Worm (Caenorhabditis elegans) whole organism, young adult: Measurements from ENCODE around the gene lhfp-4.

Source experiments
- B0019.2 ChIP-seq: fragments of 200-800 bp; sonication (Bioruptor generic); conservative IDR thresholded peaks from 2 replicates; pipeline ENCODE4 v1.3.6; 2022; ENCODE audit warnings: missing genetic modification reagents, missing genetic modification characterization, missing compliant biosample characterization
- F33H1.4 ChIP-seq: fragments of 200-800 bp; sonication (Bioruptor generic); IDR thresholded peaks from 2 replicates; pipeline ENCODE4 v1.3.6; 2022; ENCODE audit warnings: missing genetic modification reagents, missing genetic modification characterization, missing compliant biosample characterization
- F52B5.7 ChIP-seq: sonication (generic microtip); optimal IDR thresholded peaks from 2 replicates; lab custom pipeline; 2016; ENCODE audit warnings: mild to moderate bottlenecking, missing genetic modification characterization, missing compliant biosample characterization
- F57C9.4 ChIP-seq: sonication (generic microtip); optimal IDR thresholded peaks from 2 replicates; lab custom pipeline; 2017; ENCODE audit warnings: mild to moderate bottlenecking, missing genetic modification characterization, missing compliant biosample characterization
- K11D2.4 ChIP-seq: fragments of 200-800 bp; sonication (Bioruptor generic); IDR thresholded peaks from 2 replicates; pipeline ENCODE4 v1.3.6; 2022; ENCODE audit warnings: missing genetic modification reagents, missing genetic modification characterization, missing compliant biosample characterization
- T07F8.4 ChIP-seq: sonication (generic microtip); optimal IDR thresholded peaks from 2 replicates; lab custom pipeline; 2016; ENCODE audit warnings: mild to moderate bottlenecking, missing genetic modification characterization, moderate library complexity, missing compliant biosample characterization
- Y53G8AR.9 ChIP-seq: fragments of 200-800 bp; sonication (Bioruptor generic); conservative IDR thresholded peaks from 2 replicates; pipeline ENCODE4 v1.3.6; 2022; ENCODE audit warnings: missing genetic modification reagents, missing genetic modification characterization, missing compliant biosample characterization
- akir-1 ChIP-seq: fragments of 200-800 bp; sonication (Bioruptor generic); optimal IDR thresholded peaks from 2 replicates; lab custom pipeline; 2018; ENCODE audit warnings: mild to moderate bottlenecking, missing genetic modification characterization, moderate library complexity, missing compliant biosample characterization
- ama-1 ChIP-seq, 3 experiments: fragments of 150-350 bp in 1 of 3; sonication (generic microtip) in 2 of 3; optimal IDR thresholded peaks; 2 replicates each; lab custom pipeline; 2014 to 2018; ENCODE audit warnings: missing biosample characterization in 2 of 3, missing genetic modification characterization in 2 of 3, missing genetic modification reagents in 2 of 3
- aptf-3 ChIP-seq: fragments of 200-800 bp; sonication (Bioruptor generic); IDR thresholded peaks from 2 replicates; pipeline ENCODE4 v1.3.6; 2022; ENCODE audit warnings: missing genetic modification characterization, missing compliant biosample characterization
- attf-5 ChIP-seq: fragments of 200-800 bp; sonication (Bioruptor generic); optimal IDR thresholded peaks from 2 replicates; lab custom pipeline; 2018; ENCODE audit warnings: mild to moderate bottlenecking, missing genetic modification characterization, missing compliant biosample characterization
- bed-1 ChIP-seq: fragments of 200-800 bp; sonication (Bioruptor generic); IDR thresholded peaks from 2 replicates; pipeline ENCODE4 v1.3.6; 2022; ENCODE audit warnings: missing genetic modification reagents, missing genetic modification characterization, missing compliant biosample characterization
- ccch-3 ChIP-seq: fragments of 200-800 bp; sonication (Bioruptor generic); optimal IDR thresholded peaks from 2 replicates; lab custom pipeline; 2018; ENCODE audit warnings: mild to moderate bottlenecking, missing genetic modification characterization, missing compliant biosample characterization
- cebp-1 ChIP-seq, 2 experiments: fragments of 200-800 bp in 1 of 2; sonication (Bioruptor generic) in 1 of 2; sonication (generic microtip) in 1 of 2; IDR thresholded peaks in 1 of 2; optimal IDR thresholded peaks in 1 of 2; 2 replicates each; pipeline versions ENCODE4 v1.3.6 to Lab custom; 2017 to 2022; ENCODE audit warnings: missing compliant biosample characterization in 2 of 2, missing genetic modification characterization in 2 of 2, mild to moderate bottlenecking in 1 of 2, missing genetic modification reagents in 1 of 2, moderate library complexity in 1 of 2
- ceh-58 ChIP-seq: fragments of 200-800 bp; sonication (Bioruptor generic); IDR thresholded peaks from 2 replicates; pipeline ENCODE4 v1.3.6; 2022; ENCODE audit warnings: missing genetic modification characterization, missing compliant biosample characterization
- chd-7 ChIP-seq: sonication (generic microtip); optimal IDR thresholded peaks from 2 replicates; lab custom pipeline; 2016; ENCODE audit warnings: mild to moderate bottlenecking, missing genetic modification characterization, moderate library complexity, missing compliant biosample characterization
- die-1 ChIP-seq: sonication (generic microtip); optimal IDR thresholded peaks from 2 replicates; lab custom pipeline; 2016; ENCODE audit warnings: missing genotype, mild to moderate bottlenecking, missing genetic modification characterization, missing compliant biosample characterization
- dox-1 ChIP-seq: fragments of 200-800 bp; sonication (Bioruptor generic); IDR thresholded peaks from 2 replicates; pipeline ENCODE4 v1.3.6; 2022; ENCODE audit warnings: missing genetic modification reagents, missing genetic modification characterization, missing compliant biosample characterization
- dpl-1 ChIP-seq: fragments of 150-350 bp; optimal IDR thresholded peaks from 2 replicates; lab custom pipeline; 2014; ENCODE audit warnings: missing biosample characterization, missing genetic modification reagents, missing genetic modification characterization
- egl-18 ChIP-seq: fragments of 200-800 bp; sonication (Bioruptor generic); IDR thresholded peaks from 2 replicates; pipeline ENCODE4 v1.3.6; 2022; ENCODE audit warnings: missing genetic modification reagents, missing genetic modification characterization, missing compliant biosample characterization
- egrh-3 ChIP-seq: fragments of 200-800 bp; sonication (Bioruptor generic); IDR thresholded peaks from 2 replicates; pipeline ENCODE4 v1.3.6; 2022; ENCODE audit warnings: missing genetic modification reagents, missing genetic modification characterization, missing compliant biosample characterization
- hlh-12 ChIP-seq: sonication (generic microtip); optimal IDR thresholded peaks from 2 replicates; lab custom pipeline; 2016; ENCODE audit warnings: missing genetic modification characterization, missing compliant biosample characterization
- hmg-20 ChIP-seq: fragments of 200-800 bp; sonication (Bioruptor generic); IDR thresholded peaks from 2 replicates; pipeline ENCODE4 v1.3.6; 2022; ENCODE audit warnings: missing genetic modification reagents, missing genetic modification characterization, missing compliant biosample characterization
- hrde-1 ChIP-seq: sonication (generic microtip); optimal IDR thresholded peaks from 2 replicates; lab custom pipeline; 2016; ENCODE audit warnings: missing genetic modification characterization, mild to moderate bottlenecking, missing compliant biosample characterization, moderate library complexity, missing genotype, missing genetic modification reagents, borderline replicate concordance
- hsf-1 ChIP-seq: fragments of 200-800 bp; sonication (Bioruptor generic); IDR thresholded peaks from 2 replicates; pipeline ENCODE4 v1.3.6; 2022; ENCODE audit warnings: missing genetic modification reagents, missing genetic modification characterization, missing compliant biosample characterization
- let-607 ChIP-seq, 2 experiments: fragments of 200-800 bp in 1 of 2; sonication (Bioruptor generic) in 1 of 2; sonication (generic microtip) in 1 of 2; optimal IDR thresholded peaks; 2 replicates each; lab custom pipeline; 2016 to 2018; ENCODE audit warnings: mild to moderate bottlenecking in 2 of 2, missing compliant biosample characterization in 2 of 2, missing genetic modification characterization in 2 of 2, moderate library complexity in 2 of 2, missing genotype in 1 of 2
- lsl-1 ChIP-seq: fragments of 200-800 bp; sonication (Bioruptor generic); optimal IDR thresholded peaks from 2 replicates; lab custom pipeline; 2018; ENCODE audit warnings: mild to moderate bottlenecking, missing genetic modification characterization, moderate library complexity, missing compliant biosample characterization
- madf-10 ChIP-seq: sonication (generic microtip); optimal IDR thresholded peaks from 2 replicates; lab custom pipeline; 2016; ENCODE audit warnings: mild to moderate bottlenecking, missing genetic modification characterization, missing compliant biosample characterization
- madf-6 ChIP-seq: fragments of 200-800 bp; sonication (Bioruptor generic); IDR thresholded peaks from 2 replicates; pipeline ENCODE4 v1.3.6; 2022; ENCODE audit warnings: missing genetic modification reagents, missing genetic modification characterization, missing compliant biosample characterization
- madf-8 ChIP-seq: fragments of 200-800 bp; sonication (Bioruptor generic); conservative IDR thresholded peaks from 2 replicates; pipeline ENCODE4 v1.3.6; 2022; ENCODE audit warnings: missing genetic modification reagents, missing genetic modification characterization, missing compliant biosample characterization
- mxl-1 ChIP-seq: sonication (generic microtip); optimal IDR thresholded peaks from 2 replicates; lab custom pipeline; 2016; ENCODE audit warnings: missing genetic modification characterization, missing compliant biosample characterization
- nhr-120 ChIP-seq: fragments of 200-800 bp; sonication (Bioruptor generic); IDR thresholded peaks from 2 replicates; pipeline ENCODE4 v1.3.6; 2022; ENCODE audit warnings: missing genetic modification characterization, missing compliant biosample characterization
- nhr-179 ChIP-seq: sonication (generic microtip); optimal IDR thresholded peaks from 2 replicates; lab custom pipeline; 2016; ENCODE audit warnings: mild to moderate bottlenecking, missing genetic modification characterization, missing compliant biosample characterization
- nhr-90 ChIP-seq: sonication (generic microtip); optimal IDR thresholded peaks from 2 replicates; lab custom pipeline; 2016; ENCODE audit warnings: missing genotype, mild to moderate bottlenecking, missing genetic modification characterization, missing compliant biosample characterization
- pbrm-1 ChIP-seq: fragments of 200-800 bp; sonication (Bioruptor generic); IDR thresholded peaks from 2 replicates; pipeline ENCODE4 v1.3.6; 2022; ENCODE audit warnings: missing genetic modification reagents, missing genetic modification characterization, missing compliant biosample characterization
- pha-4 ChIP-seq: fragments of 150-350 bp; sonication (generic microtip); optimal IDR thresholded peaks from 2 replicates; lab custom pipeline; 2014; ENCODE audit warnings: missing biosample characterization, missing genetic modification reagents, missing genetic modification characterization
- rec-8 ChIP-seq, 2 experiments: sonication (generic microtip); optimal IDR thresholded peaks; 2 replicates each; lab custom pipeline; 2016; ENCODE audit warnings: mild to moderate bottlenecking in 2 of 2, missing genetic modification characterization in 2 of 2, missing genetic modification reagents in 2 of 2, missing genotype in 2 of 2, missing biosample characterization in 1 of 2, missing compliant biosample characterization in 1 of 2, moderate library complexity in 1 of 2
- snpc-3.4 ChIP-seq: sonication (generic microtip); optimal IDR thresholded peaks from 2 replicates; lab custom pipeline; 2017; ENCODE audit warnings: missing genetic modification characterization, mild to moderate bottlenecking, missing compliant biosample characterization, antibody characterized with exemption, moderate library complexity, missing genotype, missing genetic modification reagents
- tbx-9 ChIP-seq: sonication (generic microtip); optimal IDR thresholded peaks from 2 replicates; lab custom pipeline; 2016; ENCODE audit warnings: borderline replicate concordance, missing genetic modification characterization, inconsistent platforms, missing compliant biosample characterization
- zfh-2 ChIP-seq: fragments of 200-800 bp; sonication (Bioruptor generic); conservative IDR thresholded peaks from 2 replicates; pipeline ENCODE4 v1.3.6; 2022; ENCODE audit warnings: missing genetic modification reagents, missing genetic modification characterization, missing compliant biosample characterization
- zim-3 ChIP-seq: sonication (generic microtip); optimal IDR thresholded peaks from 2 replicates; lab custom pipeline; 2017; ENCODE audit warnings: mild to moderate bottlenecking, missing genetic modification characterization, moderate library complexity, missing compliant biosample characterization
- ztf-25 ChIP-seq: fragments of 200-800 bp; sonication (Bioruptor generic); IDR thresholded peaks from 2 replicates; pipeline ENCODE4 v1.3.6; 2022; ENCODE audit warnings: missing genetic modification reagents, missing genetic modification characterization, missing compliant biosample characterization
- ztf-28 ChIP-seq: fragments of 200-800 bp; sonication (Bioruptor generic); IDR thresholded peaks from 2 replicates; pipeline ENCODE4 v1.3.6; 2022; ENCODE audit warnings: missing genetic modification reagents, missing genetic modification characterization, missing compliant biosample characterization
- ztf-6 ChIP-seq: fragments of 200-800 bp; sonication (Bioruptor generic); IDR thresholded peaks from 2 replicates; pipeline ENCODE4 v1.3.6; 2022; ENCODE audit warnings: missing genetic modification reagents, missing genetic modification characterization, missing compliant biosample characterization

The lhfp-4 gene

DNA sequence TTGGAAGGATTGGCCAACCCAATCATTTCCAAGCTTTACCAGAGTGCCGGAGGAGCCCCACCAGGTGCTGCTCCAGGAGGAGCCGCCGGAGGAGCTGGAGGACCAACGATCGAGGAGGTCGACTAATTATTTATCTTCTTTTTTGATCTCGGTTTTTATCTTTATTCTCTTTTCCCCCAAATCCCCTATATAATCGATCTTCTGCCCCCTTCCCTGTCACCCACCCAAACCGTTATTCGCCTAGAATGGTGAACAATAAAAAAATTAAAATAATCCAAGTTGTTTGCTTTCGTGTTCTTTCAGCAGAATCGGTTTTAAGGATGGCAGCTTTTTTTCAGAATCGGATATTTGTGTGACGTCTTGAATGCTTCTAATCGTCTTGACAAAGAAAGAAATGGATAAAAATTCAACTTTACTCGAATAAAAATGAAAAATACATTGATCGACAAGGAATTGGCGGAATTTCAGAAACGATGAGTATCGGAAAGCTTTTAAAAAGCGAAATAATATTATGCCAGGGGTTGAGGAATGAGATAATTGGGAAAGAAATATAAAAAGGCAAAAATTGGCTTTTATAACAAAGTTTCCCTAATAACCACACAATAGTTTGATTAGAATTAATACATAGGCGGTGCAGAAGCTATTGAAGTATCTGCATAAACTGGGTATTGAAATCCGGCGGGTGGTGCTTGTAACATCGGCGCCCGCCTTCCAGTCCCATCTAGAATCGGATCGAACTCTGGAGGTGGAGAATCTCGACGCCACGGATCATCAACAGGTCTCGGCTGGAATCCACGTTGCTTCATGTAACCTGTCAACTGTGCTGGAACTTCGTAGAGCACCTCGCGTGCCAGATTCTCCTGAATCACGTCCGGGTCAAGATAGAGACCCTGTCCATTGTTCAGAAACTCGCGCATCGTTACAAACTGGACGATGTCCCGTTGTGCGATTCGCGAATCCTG, 6.0 kb downstream of the lhfp-4 start:
- peak; percentile 96 for TF ChIP-seq zfh-2
- peak; percentile 29 to 46 for TF ChIP-seq let-607 (tag; optimal IDR thresholded peaks at IDR 0.05; lab: Kevin White, UChicago)
- peak; percentile 58 for TF ChIP-seq die-1
- TF ChIP-seq Y53G8AR.9 (GFP tag; lab: Robert Waterston, UW), result peak; percentile 97
- peak; percentile 61 for TF ChIP-seq madf-10 (tag; lab: Kevin White, UChicago)
- TF ChIP-seq hmg-20 (GFP tag; lab: Robert Waterston, UW), result peak; percentile 52; the same call in 1 of the 2 replicates
- TF ChIP-seq chd-7 (tag; lab: Kevin White, UChicago), result peak; percentile 64
- TF ChIP-seq F33H1.4 (GFP tag; lab: Robert Waterston, UW), result peak; percentile 6; the same call in 1 of the 2 replicates
- peak; percentile 65; the same call in 1 of the 2 replicates for TF ChIP-seq K11D2.4 (GFP tag; lab: Robert Waterston, UW)
- TF ChIP-seq tbx-9 (tag; lab: Kevin White, UChicago), result peak; percentile 83
- TF ChIP-seq ccch-3 (GFP tag; lab: Kevin White, UChicago), result peak; percentile 64
- TF ChIP-seq madf-8 (GFP tag; lab: Robert Waterston, UW), result peak; percentile 23
- TF ChIP-seq cebp-1 (GFP tag; IDR thresholded peaks at IDR 0.05; lab: Robert Waterston, UW), result 0 out of 2 replicates have a peak, but pooled peaks have one; percentile 46
- TF ChIP-seq cebp-1 (tag; optimal IDR thresholded peaks at IDR 0.05; lab: Kevin White, UChicago), result peak; percentile 85
- TF ChIP-seq pha-4 (tag; lab: Kevin White, UChicago), result no peak
- TF ChIP-seq akir-1, result no peak
- no peak for TF ChIP-seq nhr-179 (tag; lab: Kevin White, UChicago)
- peak; percentile 9 for TF ChIP-seq hlh-12 (tag; lab: Kevin White, UChicago)
- TF ChIP-seq hsf-1 (GFP tag; lab: Robert Waterston, UW), result peak; percentile 91
- TF ChIP-seq rec-8 (tag; optimal IDR thresholded peaks at IDR 0.05; lab: Kevin White, UChicago), result no peak
- peak; percentile 79 for TF ChIP-seq F52B5.7 (tag; lab: Kevin White, UChicago)
- TF ChIP-seq B0019.2 (GFP tag; lab: Robert Waterston, UW), result peak; percentile 27; the same call in 1 of the 2 replicates
- no peak for TF ChIP-seq dpl-1 (GFP tag; lab: Kevin White, UChicago)
- TF ChIP-seq ztf-28 (GFP tag; lab: Robert Waterston, UW), result no peak
- TF ChIP-seq ama-1 (optimal IDR thresholded peaks at IDR 0.05; lab: Kevin White, UChicago), result peak; percentile 99
- peak; percentile 89 to 95 for TF ChIP-seq ama-1 (GFP tag; optimal IDR thresholded peaks at IDR 0.05; lab: Kevin White, UChicago)
- no peak for TF ChIP-seq mxl-1 (tag; lab: Kevin White, UChicago)
- peak; percentile 90; the same call in 1 of the 2 replicates for TF ChIP-seq bed-1 (GFP tag; lab: Robert Waterston, UW)
- TF ChIP-seq madf-6 (GFP tag; lab: Robert Waterston, UW), result peak; percentile 76
- peak; percentile 65 for TF ChIP-seq lsl-1
- TF ChIP-seq pbrm-1 (GFP tag; lab: Robert Waterston, UW), result peak; percentile 79
- peak; percentile 88 for TF ChIP-seq egrh-3 (GFP tag; lab: Robert Waterston, UW)
- peak; percentile 89; the same call in 1 of the 2 replicates for TF ChIP-seq ceh-58 (GFP tag; lab: Robert Waterston, UW)
- peak; percentile 65 for TF ChIP-seq F57C9.4
- TF ChIP-seq aptf-3 (GFP tag; lab: Robert Waterston, UW), result peak; percentile 73; the same call in 1 of the 2 replicates
- TF ChIP-seq ztf-25 (GFP tag; lab: Robert Waterston, UW), result no peak
- peak; percentile 27; the same call in 1 of the 2 replicates for TF ChIP-seq ztf-6 (GFP tag; lab: Robert Waterston, UW)
- peak; percentile 88 for TF ChIP-seq zim-3 (tag; lab: Kevin White, UChicago)
- peak; percentile 72 for TF ChIP-seq attf-5 (GFP tag; lab: Kevin White, UChicago)
- peak; percentile 82 for TF ChIP-seq dox-1 (GFP tag; lab: Robert Waterston, UW)
- TF ChIP-seq hrde-1 (tag; lab: Kevin White, UChicago), result peak; percentile 60
- TF ChIP-seq egl-18, result no peak
- no peak for TF ChIP-seq nhr-120 (GFP tag; lab: Robert Waterston, UW)
- peak; percentile 91 for TF ChIP-seq snpc-3.4
- TF ChIP-seq nhr-90 (tag; lab: Kevin White, UChicago), result peak; percentile 35
- peak; percentile 71 for TF ChIP-seq T07F8.4 (tag; lab: Kevin White, UChicago)
